Fruit fly (Drosophila melanogaster): ENCODE data around the gene B4.

The B4 gene

DNA sequence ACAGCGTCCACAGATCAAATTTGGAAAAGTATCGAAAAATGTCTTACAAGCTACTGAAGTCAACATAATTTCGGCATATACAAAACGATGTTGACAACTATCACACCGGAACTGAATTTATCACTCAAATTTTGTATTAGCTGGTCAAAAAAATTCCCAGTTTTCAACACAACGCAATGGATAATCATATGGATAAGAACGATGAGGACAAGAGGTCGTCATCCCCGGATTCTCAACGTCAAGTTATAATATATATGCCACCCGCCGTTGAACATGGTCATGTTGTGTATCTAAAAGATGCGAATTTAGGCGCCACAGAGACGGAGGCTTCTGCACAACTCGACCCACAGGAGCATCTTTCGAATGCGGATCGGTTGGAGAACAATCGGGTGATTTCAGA, 6.7 kb downstream of the B4 start, which contains the start of gene CG9263:
Gene CG9263 (minus strand): TSS at position 101 of the 400 bp plus-strand sequence.
- no peak for TF ChIP-seq gl (tag; optimal IDR thresholded peaks at IDR 0.05)
- no peak for TF ChIP-seq Pif1A (GFP tag; optimal IDR thresholded peaks at IDR 0.05)
- no peak for TF ChIP-seq CG17806 (tag; optimal IDR thresholded peaks at IDR 0.05)
- TF ChIP-seq Pif1B (GFP tag; optimal IDR thresholded peaks at IDR 0.05): no peak
- no peak for TF ChIP-seq CG8301 (tag; optimal IDR thresholded peaks at IDR 0.05)
- TF ChIP-seq CG10348 (GFP tag; IDR thresholded peaks at IDR 0.05): no peak
- TF ChIP-seq CG4496 (GFP tag; IDR thresholded peaks at IDR 0.05): no peak
- TF ChIP-seq EcR (GFP tag; optimal IDR thresholded peaks at IDR 0.05): no peak

DNA sequence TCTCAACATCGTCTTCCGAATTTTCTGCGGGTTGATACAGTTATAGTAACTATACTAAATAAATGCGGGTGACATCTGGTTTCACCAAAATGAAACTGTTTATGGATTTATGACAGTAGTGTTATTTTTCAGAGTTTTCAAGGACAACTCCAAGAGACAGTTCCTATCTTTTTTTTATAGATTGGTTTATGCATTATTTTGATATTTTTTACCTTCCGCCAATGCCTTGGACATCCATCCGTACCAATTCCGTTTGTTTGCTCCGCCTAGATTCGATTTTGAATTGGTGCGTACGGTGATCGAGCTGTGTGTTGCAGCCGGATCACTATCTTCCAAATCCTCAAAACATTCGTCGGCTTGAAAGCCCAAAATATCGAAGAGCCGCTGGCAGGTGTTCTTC, 7.2 kb downstream of the B4 start, which contains the start of gene CG16853:
Gene CG16853 (plus strand): TSS at position 301 of the 400 bp plus-strand sequence.
- no peak for TF ChIP-seq CG8159 (tag; optimal IDR thresholded peaks at IDR 0.05)

DNA sequence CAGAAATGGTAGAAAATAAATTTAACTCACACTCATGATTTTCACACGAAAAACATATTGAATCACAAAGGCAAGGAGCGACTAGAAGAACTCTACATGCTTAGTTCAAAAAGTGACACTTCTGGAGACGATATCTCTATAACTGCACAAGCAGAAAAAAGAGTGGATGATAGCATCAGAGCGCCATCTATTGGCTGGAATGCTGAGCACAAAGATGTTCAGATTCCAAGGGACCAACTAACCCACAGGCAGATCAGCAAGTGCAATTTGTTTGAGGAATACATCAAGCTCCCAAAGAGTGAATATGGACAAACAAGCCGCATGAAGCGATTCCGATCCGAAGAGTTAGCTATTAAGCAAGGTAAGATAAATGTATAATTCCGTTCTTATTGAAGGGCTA, 8.4 kb downstream of the B4 start, which contains the start of gene CG16852:
Gene CG16852 (plus strand): TSS at position 48 of the 400 bp plus-strand sequence.
- no peak for TF ChIP-seq Pif1B (GFP tag; optimal IDR thresholded peaks at IDR 0.05)
- no peak for TF ChIP-seq CG8159 (tag; optimal IDR thresholded peaks at IDR 0.05)
- TF ChIP-seq CG10348 (GFP tag; IDR thresholded peaks at IDR 0.05): no peak
- no peak for TF ChIP-seq CG34367 (tag; optimal IDR thresholded peaks at IDR 0.05)
- TF ChIP-seq CG32121 (GFP tag; IDR thresholded peaks at IDR 0.05): no peak
- no peak for TF ChIP-seq CG15710 (tag; optimal IDR thresholded peaks at IDR 0.05)
- no peak for TF ChIP-seq rn (GFP tag; IDR thresholded peaks at IDR 0.05)
- TF ChIP-seq CG14655 (GFP tag; optimal IDR thresholded peaks at IDR 0.05): no peak
- TF ChIP-seq Ets98B (GFP tag; IDR thresholded peaks at IDR 0.05): no peak
- no peak for TF ChIP-seq CG4496 (GFP tag; IDR thresholded peaks at IDR 0.05)
- TF ChIP-seq CG9948 (tag; optimal IDR thresholded peaks at IDR 0.05): no peak
- TF ChIP-seq CG17806 (tag; optimal IDR thresholded peaks at IDR 0.05): no peak
- TF ChIP-seq Pif1A (GFP tag; optimal IDR thresholded peaks at IDR 0.05): no peak
- no peak for TF ChIP-seq CG8301 (tag; optimal IDR thresholded peaks at IDR 0.05)
- no peak for TF ChIP-seq fd96Ca (GFP tag; IDR thresholded peaks at IDR 0.05)
- TF ChIP-seq CG12605 (GFP tag; IDR thresholded peaks at IDR 0.05): no peak
- no peak for TF ChIP-seq D1 (tag; optimal IDR thresholded peaks at IDR 0.05)

DNA sequence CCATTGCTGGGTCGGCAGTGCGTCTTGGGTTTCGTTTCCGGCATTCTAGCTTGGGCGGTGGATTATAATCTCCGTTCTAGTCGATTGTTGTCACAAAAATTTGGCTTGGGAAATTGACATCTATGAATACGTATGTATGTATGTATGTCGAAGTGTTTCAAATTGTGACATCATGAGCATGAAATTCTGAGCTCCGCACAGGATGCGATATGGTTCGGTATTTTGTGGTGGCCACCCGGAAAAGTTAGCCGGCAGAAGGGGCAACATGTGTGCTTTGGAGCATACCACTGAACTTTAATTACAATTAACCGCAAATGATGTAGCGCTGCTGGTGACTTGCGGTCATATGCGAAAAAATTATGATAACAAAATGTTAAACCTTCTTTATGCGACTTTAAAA, 13.4 kb downstream of the B4 start, which contains the start of gene CG15638:
Gene CG15638 (minus strand): TSS at position 101 of the 400 bp plus-strand sequence.
- TF ChIP-seq CG14655 (GFP tag; optimal IDR thresholded peaks at IDR 0.05): no peak
- TF ChIP-seq CG8301 (tag; optimal IDR thresholded peaks at IDR 0.05): no peak
- TF ChIP-seq CG13204 (GFP tag; optimal IDR thresholded peaks at IDR 0.05): no peak
- TF ChIP-seq Pif1B (GFP tag; optimal IDR thresholded peaks at IDR 0.05): no peak
- TF ChIP-seq CG15710 (tag; optimal IDR thresholded peaks at IDR 0.05): no peak
- no peak for TF ChIP-seq Snoo (tag; optimal IDR thresholded peaks at IDR 0.05)
- no peak for TF ChIP-seq CG9948 (tag; optimal IDR thresholded peaks at IDR 0.05)
- TF ChIP-seq Ets98B (GFP tag; IDR thresholded peaks at IDR 0.05): no peak
- no peak for TF ChIP-seq rn (GFP tag; IDR thresholded peaks at IDR 0.05)
- no peak for TF ChIP-seq CG12605 (GFP tag; IDR thresholded peaks at IDR 0.05)

DNA sequence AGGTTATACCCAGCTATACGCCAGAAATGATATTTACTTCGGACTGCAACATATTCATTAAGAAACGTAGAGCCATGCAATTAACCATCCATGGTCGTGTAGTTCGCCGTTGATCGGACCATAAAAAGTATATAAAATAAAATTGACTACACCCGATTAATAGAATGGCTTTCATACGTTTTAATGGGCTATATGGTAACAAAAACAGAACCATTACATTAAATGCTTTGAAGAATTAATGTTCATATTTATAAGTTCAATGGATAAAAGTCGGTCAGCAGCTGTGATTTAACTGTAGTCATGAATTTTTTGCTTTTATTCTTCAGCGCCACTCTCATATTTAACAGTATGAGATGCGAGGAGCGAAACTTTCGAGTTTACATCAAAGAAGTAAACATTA, 16.6 kb downstream of the B4 start, which contains the start of gene CG33645:
Gene CG33645 (plus strand): TSS at position 301 of the 400 bp plus-strand sequence.
- TF ChIP-seq CG10348 (GFP tag; IDR thresholded peaks at IDR 0.05) (no peak), CG32121 (GFP tag; IDR thresholded peaks at IDR 0.05) (no peak)

DNA sequence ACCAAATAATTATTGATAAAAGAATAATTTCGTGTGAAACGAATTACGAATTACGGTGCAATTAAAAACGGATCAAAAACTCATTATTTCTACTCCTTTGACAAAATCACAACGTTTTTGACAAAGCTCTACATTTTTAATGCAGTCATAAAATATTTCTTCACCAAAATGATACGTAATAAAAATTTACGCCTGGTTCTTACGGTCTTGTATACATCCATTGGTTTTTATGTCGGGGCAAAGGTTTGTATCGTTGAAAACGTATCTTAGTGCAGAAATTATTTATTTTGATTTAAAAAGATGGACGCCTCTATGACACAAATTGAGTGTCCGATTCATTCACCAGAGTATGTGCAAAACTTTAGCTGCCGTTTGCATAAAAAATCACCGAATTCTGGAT, 17.3 kb downstream of the B4 start, which contains the start of gene CG33644:
Gene CG33644 (plus strand): TSS at position 301 of the 400 bp plus-strand sequence.
- no peak for TF ChIP-seq CG34367 (tag; optimal IDR thresholded peaks at IDR 0.05)
- TF ChIP-seq CG10348 (GFP tag; IDR thresholded peaks at IDR 0.05): no peak
- TF ChIP-seq gl (tag; optimal IDR thresholded peaks at IDR 0.05): no peak
- no peak for TF ChIP-seq rn (GFP tag; IDR thresholded peaks at IDR 0.05)
- TF ChIP-seq Snoo (tag; optimal IDR thresholded peaks at IDR 0.05): no peak
- no peak for TF ChIP-seq D1 (tag; optimal IDR thresholded peaks at IDR 0.05)
- no peak for TF ChIP-seq CG8159 (tag; optimal IDR thresholded peaks at IDR 0.05)
- TF ChIP-seq CG12605 (GFP tag; IDR thresholded peaks at IDR 0.05): no peak
- no peak for TF ChIP-seq CG15710 (tag; optimal IDR thresholded peaks at IDR 0.05)
- TF ChIP-seq Pif1A (GFP tag; optimal IDR thresholded peaks at IDR 0.05): no peak
- no peak for TF ChIP-seq fd96Ca (GFP tag; IDR thresholded peaks at IDR 0.05)
- no peak for TF ChIP-seq Ets98B (GFP tag; IDR thresholded peaks at IDR 0.05)
- TF ChIP-seq CG32121 (GFP tag; IDR thresholded peaks at IDR 0.05): no peak
- TF ChIP-seq CG9948 (tag; optimal IDR thresholded peaks at IDR 0.05): no peak
- no peak for TF ChIP-seq CG17806 (tag; optimal IDR thresholded peaks at IDR 0.05)
- no peak for TF ChIP-seq CG13204 (GFP tag; optimal IDR thresholded peaks at IDR 0.05)
- TF ChIP-seq CG8301 (tag; optimal IDR thresholded peaks at IDR 0.05): no peak
- TF ChIP-seq Pif1B (GFP tag; optimal IDR thresholded peaks at IDR 0.05): no peak

DNA sequence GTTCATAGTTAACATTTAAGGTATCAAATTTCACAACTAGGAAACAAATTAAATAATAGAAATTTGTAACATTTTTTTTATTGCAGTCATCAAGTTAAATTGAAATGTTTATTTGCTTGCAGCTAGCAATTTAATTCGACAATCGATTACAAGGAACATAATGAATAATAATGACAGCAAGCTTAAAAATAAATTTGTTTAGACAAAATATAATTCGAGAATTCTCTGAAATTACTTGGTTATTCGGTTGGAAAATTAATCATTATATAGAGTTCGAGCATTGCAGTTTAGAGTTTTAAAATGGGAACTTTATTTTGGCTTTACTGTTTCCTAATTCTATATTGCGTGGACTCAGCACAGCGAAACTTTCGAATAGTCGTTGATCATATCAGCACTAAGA, 18.4 kb downstream of the B4 start, which contains the start of gene CG33643:
Gene CG33643 (plus strand): TSS at position 301 of the 400 bp plus-strand sequence.
- TF ChIP-seq CG4496 (GFP tag; IDR thresholded peaks at IDR 0.05): no peak
- no peak for TF ChIP-seq CG8159 (tag; optimal IDR thresholded peaks at IDR 0.05)

Data from whole organism, pupa.